Worm (Caenorhabditis elegans) whole organism, L4 larva: ENCODE measurements around the gene srab-23.

Source experiments
- mxl-3 ChIP-seq: fragments of 200-800 bp; sonication (Bioruptor generic); optimal IDR thresholded peaks from 2 replicates; lab custom pipeline; 2018; ENCODE audit warnings: mild to moderate bottlenecking, missing genetic modification characterization, missing compliant biosample characterization
- nhr-11 ChIP-seq: fragments of 150-350 bp; optimal IDR thresholded peaks from 2 replicates; lab custom pipeline; 2014; ENCODE audit warnings: missing biosample characterization, missing genetic modification characterization
- nhr-237 ChIP-seq: sonication (generic microtip); optimal IDR thresholded peaks from 2 replicates; lab custom pipeline; 2017; ENCODE audit warnings: missing biosample characterization, missing genetic modification characterization
- pha-4 ChIP-seq, 2 experiments: fragments of 150-350 bp in 1 of 2; fragments of 200-800 bp in 1 of 2; sonication (Bioruptor generic) in 1 of 2; IDR thresholded peaks in 1 of 2; optimal IDR thresholded peaks in 1 of 2; 2 replicates each; pipeline versions ENCODE4 v1.3.6 to Lab custom; 2014 to 2022; ENCODE audit warnings: missing genetic modification characterization in 2 of 2, missing genetic modification reagents in 2 of 2, missing biosample characterization in 1 of 2, missing compliant biosample characterization in 1 of 2
- snpc-4 ChIP-seq: fragments of 150-350 bp; optimal IDR thresholded peaks from 2 replicates; lab custom pipeline; 2014; ENCODE audit warnings: missing biosample characterization, missing genetic modification characterization
- vab-7 ChIP-seq: fragments of 200-800 bp; sonication (Bioruptor generic); IDR thresholded peaks from 2 replicates; pipeline ENCODE4 v1.3.6; 2022; ENCODE audit warnings: missing genetic modification reagents, missing genetic modification characterization, missing compliant biosample characterization

ce11 chrV:1998358-1998757, 37.1 kb downstream of the srab-23 start:
- TF ChIP-seq snpc-4 (tag; lab: Kevin White, UChicago) (no peak), pha-4 (GFP tag; IDR thresholded peaks at IDR 0.05; lab: Robert Waterston, UW) (no peak), pha-4 (tag; optimal IDR thresholded peaks at IDR 0.05; lab: Kevin White, UChicago) (no peak), mxl-3 (GFP tag; lab: Kevin White, UChicago) (no peak), nhr-237 (no peak), nhr-11 (tag; lab: Kevin White, UChicago) (no peak), vab-7 (GFP tag; lab: Robert Waterston, UW) (no peak)
